Worm (Caenorhabditis elegans): Measurements from ENCODE around the gene ZK622.5.

ce11 chrII:5268977-5269376 is 20.3 kb upstream of the ZK622.5 start:
- TF ChIP-seq dao-5 (tag; optimal IDR thresholded peaks at IDR 0.05) (no peak), him-1 (tag; optimal IDR thresholded peaks at IDR 0.05) (no peak), W03F9.2 (tag; optimal IDR thresholded peaks at IDR 0.05) (no peak)
